Fruit fly (Drosophila melanogaster) whole organism, embryonic: ENCODE data around the gene Ocrl.

Experiments
- Blimp-1 ChIP-seq: fragments of 200-800 bp; sonication (Bioruptor generic); optimal IDR thresholded peaks from 3 replicates; lab custom pipeline; 2018; ENCODE audit warnings: missing biosample characterization, missing genetic modification characterization, mild to moderate bottlenecking, moderate library complexity, missing genetic modification reagents
- CG10959 ChIP-seq: fragments of 200-800 bp; sonication (Bioruptor generic); IDR thresholded peaks from 2 replicates; pipeline ENCODE4 v1.3.6; 2022; ENCODE audit warnings: missing biosample characterization, missing genetic modification characterization
- CG11696 ChIP-seq: fragments of 200-800 bp; sonication (Bioruptor generic); IDR thresholded peaks from 2 replicates; pipeline ENCODE4 v1.3.6; 2022; ENCODE audit warnings: missing biosample characterization, missing genetic modification characterization
- CG12236 ChIP-seq: fragments of 200-800 bp; sonication (Bioruptor generic); optimal IDR thresholded peaks from 2 replicates; lab custom pipeline; 2016; ENCODE audit warnings: missing biosample characterization, missing genetic modification characterization
- CG13123 ChIP-seq: fragments of 200-800 bp; sonication (Bioruptor generic); optimal IDR thresholded peaks from 2 replicates; lab custom pipeline; 2016; ENCODE audit warnings: missing biosample characterization, missing genetic modification characterization
- CG18262 ChIP-seq: fragments of 200-800 bp; optimal IDR thresholded peaks from 3 replicates; lab custom pipeline; 2019; ENCODE audit warnings: missing biosample characterization, mild to moderate bottlenecking, missing genetic modification characterization, moderate library complexity
- CG2199 ChIP-seq: fragments of 200-800 bp; sonication (Bioruptor generic); IDR thresholded peaks from 3 replicates; pipeline ENCODE4 v1.3.6; 2022; ENCODE audit warnings: missing biosample characterization, missing genetic modification characterization
- CG31224 ChIP-seq: fragments of 200-800 bp; sonication (Bioruptor generic); IDR thresholded peaks from 2 replicates; pipeline ENCODE4 v1.3.6; 2022; ENCODE audit warnings: missing biosample characterization, missing genetic modification characterization
- CG3163 ChIP-seq: fragments of 200-800 bp; sonication (Bioruptor generic); optimal IDR thresholded peaks from 3 replicates; lab custom pipeline; 2016; ENCODE audit warnings: missing biosample characterization, missing genetic modification characterization
- CG3995 ChIP-seq: fragments of 200-800 bp; sonication (Bioruptor generic); optimal IDR thresholded peaks from 3 replicates; lab custom pipeline; 2016; ENCODE audit warnings: missing biosample characterization, missing genetic modification characterization
- CG43689 ChIP-seq: fragments of 200-800 bp; sonication (Bioruptor generic); IDR thresholded peaks from 2 replicates; pipeline ENCODE4 v1.3.6; 2022; ENCODE audit warnings: missing biosample characterization, missing genetic modification characterization
- CG4820 ChIP-seq: fragments of 200-800 bp; sonication (Bioruptor generic); optimal IDR thresholded peaks from 3 replicates; lab custom pipeline; 2016; ENCODE audit warnings: missing biosample characterization, missing genetic modification characterization
- CG6272 ChIP-seq: fragments of 200-800 bp; sonication (Bioruptor generic); IDR thresholded peaks from 2 replicates; pipeline ENCODE4 v1.3.6; 2022; ENCODE audit warnings: missing biosample characterization, missing genetic modification characterization
- CG6683 ChIP-seq: fragments of 200-800 bp; sonication (Bioruptor generic); optimal IDR thresholded peaks from 2 replicates; lab custom pipeline; 2017; ENCODE audit warnings: missing biosample characterization, mild to moderate bottlenecking, missing genetic modification characterization, missing genetic modification reagents
- CG7556 ChIP-seq: fragments of 200-800 bp; sonication (Bioruptor generic); optimal IDR thresholded peaks from 2 replicates; lab custom pipeline; 2017; ENCODE audit warnings: missing biosample characterization, mild to moderate bottlenecking, missing genetic modification characterization
- CG8290 ChIP-seq, 3 experiments: fragments of 200-800 bp; sonication (Bioruptor generic); optimal IDR thresholded peaks; 2 replicates each; lab custom pipeline; 2016 to 2019; ENCODE audit warnings: missing biosample characterization in 3 of 3, missing genetic modification characterization in 3 of 3, mild to moderate bottlenecking in 2 of 3, moderate library complexity in 1 of 3
- CHES-1-like ChIP-seq: fragments of 200-800 bp; sonication (Bioruptor generic); optimal IDR thresholded peaks from 2 replicates; lab custom pipeline; 2016; ENCODE audit warnings: missing biosample characterization, missing genetic modification characterization
- Elba2 ChIP-seq: fragments of 200-800 bp; sonication (Bioruptor generic); optimal IDR thresholded peaks from 3 replicates; lab custom pipeline; 2016; ENCODE audit warnings: missing biosample characterization, missing genetic modification characterization
- Gug ChIP-seq: fragments of 200-800 bp; sonication (Bioruptor generic); IDR thresholded peaks from 4 replicates; pipeline ENCODE4 v1.3.6; 2022; ENCODE audit warnings: missing biosample characterization, missing genetic modification characterization
- HLH4C ChIP-seq: fragments of 200-800 bp; sonication (Bioruptor generic); IDR thresholded peaks from 3 replicates; pipeline ENCODE4 v1.3.6; 2022; ENCODE audit warnings: missing biosample characterization, missing genetic modification characterization; ENCODE audit not compliant: partially characterized antibody
- Hand ChIP-seq: fragments of 200-800 bp; sonication (Bioruptor generic); optimal IDR thresholded peaks from 2 replicates; lab custom pipeline; 2017; ENCODE audit warnings: mild to moderate bottlenecking, missing biosample characterization, missing genetic modification reagents, missing genetic modification characterization
- Lpt ChIP-seq: fragments of >200 bp; optimal IDR thresholded peaks from 2 replicates; lab custom pipeline; 2018; ENCODE audit warnings: missing biosample characterization, missing genetic modification characterization
- Meics ChIP-seq: fragments of 200-800 bp; sonication (Bioruptor generic); optimal IDR thresholded peaks from 2 replicates; lab custom pipeline; 2017; ENCODE audit warnings: missing biosample characterization, mild to moderate bottlenecking, missing genetic modification characterization
- NC2β ChIP-seq: fragments of 200-800 bp; sonication (Bioruptor generic); optimal IDR thresholded peaks from 2 replicates; lab custom pipeline; 2016; ENCODE audit warnings: missing biosample characterization, missing genetic modification characterization
- Opbp ChIP-seq: fragments of 200-800 bp; sonication (Bioruptor generic); IDR thresholded peaks from 3 replicates; pipeline ENCODE4 v1.3.6; 2022; ENCODE audit warnings: missing biosample characterization, missing genetic modification characterization; ENCODE audit not compliant: partially characterized antibody
- Sox100B ChIP-seq: fragments of 200-800 bp; sonication (Bioruptor generic); optimal IDR thresholded peaks from 3 replicates; lab custom pipeline; 2018; ENCODE audit warnings: missing biosample characterization, mild to moderate bottlenecking, missing genetic modification characterization
- Stat92E ChIP-seq, 3 experiments: fragments of >200 bp in 2 of 3; fragments of 200-800 bp in 1 of 3; sonication (Bioruptor generic) in 1 of 3; optimal IDR thresholded peaks; 2 replicates each; lab custom pipeline; 2017 to 2019; ENCODE audit warnings: missing biosample characterization in 3 of 3, missing genetic modification characterization in 3 of 3, mild to moderate bottlenecking in 1 of 3, moderate library complexity in 1 of 3
- ac ChIP-seq: fragments of 200-800 bp; sonication (Bioruptor generic); optimal IDR thresholded peaks from 3 replicates; lab custom pipeline; 2017; ENCODE audit warnings: missing biosample characterization, mild to moderate bottlenecking, missing genetic modification characterization
- bowl ChIP-seq: fragments of 200-800 bp; sonication (Bioruptor generic); IDR thresholded peaks from 2 replicates; pipeline ENCODE4 v1.3.6; 2022; ENCODE audit warnings: missing biosample characterization, missing genetic modification characterization
- cg ChIP-seq: fragments of 200-800 bp; sonication (Bioruptor generic); optimal IDR thresholded peaks from 3 replicates; lab custom pipeline; 2019; ENCODE audit warnings: missing biosample characterization, mild to moderate bottlenecking, missing genetic modification characterization, moderate library complexity
- ci ChIP-seq: fragments of 200-800 bp; sonication (Bioruptor generic); IDR thresholded peaks from 3 replicates; pipeline ENCODE4 v1.3.6; 2022; ENCODE audit warnings: missing biosample characterization, missing genetic modification characterization
- ftz-f1 ChIP-seq: fragments of 200-800 bp; sonication (Bioruptor generic); optimal IDR thresholded peaks from 2 replicates; lab custom pipeline; 2016; ENCODE audit warnings: missing biosample characterization, missing genetic modification characterization
- hkb ChIP-seq, 2 experiments: fragments of 200-800 bp in 1 of 2; fragments of >200 bp in 1 of 2; sonication (Bioruptor generic) in 1 of 2; IDR thresholded peaks in 1 of 2; optimal IDR thresholded peaks in 1 of 2; 2 replicates each; pipeline versions ENCODE4 v1.3.6 to Lab custom; 2017 to 2022; ENCODE audit warnings: missing biosample characterization in 1 of 2, missing genetic modification characterization in 1 of 2
- kni ChIP-seq: fragments of 200-800 bp; sonication (Bioruptor generic); optimal IDR thresholded peaks from 3 replicates; lab custom pipeline; 2017; ENCODE audit warnings: mild to moderate bottlenecking, missing biosample characterization, missing genetic modification reagents, missing genetic modification characterization
- knrl ChIP-seq: fragments of 200-800 bp; sonication (Bioruptor generic); IDR thresholded peaks from 3 replicates; pipeline ENCODE4 v1.3.6; 2022; ENCODE audit warnings: missing biosample characterization, missing genetic modification characterization; ENCODE audit not compliant: partially characterized antibody
- onecut ChIP-seq: fragments of 200-800 bp; sonication (Bioruptor generic); IDR thresholded peaks from 2 replicates; pipeline ENCODE4 v1.3.6; 2022; ENCODE audit warnings: missing biosample characterization, missing genetic modification characterization
- pfk ChIP-seq: fragments of 200-800 bp; sonication (Bioruptor generic); optimal IDR thresholded peaks from 2 replicates; lab custom pipeline; 2018; ENCODE audit warnings: missing biosample characterization, mild to moderate bottlenecking, missing genetic modification characterization, moderate library complexity
- pita ChIP-seq: fragments of 200-800 bp; sonication (Bioruptor generic); optimal IDR thresholded peaks from 2 replicates; lab custom pipeline; 2017; ENCODE audit warnings: missing biosample characterization, mild to moderate bottlenecking, missing genetic modification characterization
- prd ChIP-seq, 3 experiments: fragments of >200 bp in 2 of 3; fragments of 200-800 bp in 1 of 3; sonication (Bioruptor generic) in 1 of 3; optimal IDR thresholded peaks in 2 of 3; IDR thresholded peaks in 1 of 3; 2 replicates in 2 of 3; 3 replicates in 1 of 3; pipeline versions ENCODE4 v1.3.6 to Lab custom; 2017 to 2022; ENCODE audit warnings: missing biosample characterization in 1 of 3, missing genetic modification characterization in 1 of 3
- ro ChIP-seq: fragments of 200-800 bp; sonication (Bioruptor generic); IDR thresholded peaks from 2 replicates; pipeline ENCODE4 v1.3.6; 2022; ENCODE audit warnings: missing biosample characterization, missing genetic modification characterization
- run ChIP-seq: fragments of 200-800 bp; sonication (Bioruptor generic); optimal IDR thresholded peaks from 3 replicates; lab custom pipeline; 2018; ENCODE audit warnings: missing biosample characterization, mild to moderate bottlenecking, missing genetic modification characterization
- salm ChIP-seq: fragments of 200-800 bp; sonication (Bioruptor generic); optimal IDR thresholded peaks from 2 replicates; lab custom pipeline; 2018; ENCODE audit warnings: missing biosample characterization, mild to moderate bottlenecking, missing genetic modification characterization
- sisA ChIP-seq: fragments of 200-800 bp; sonication (Bioruptor generic); IDR thresholded peaks from 2 replicates; pipeline ENCODE4 v1.3.6; 2022; ENCODE audit warnings: missing biosample characterization, missing genetic modification characterization
- tll ChIP-seq, 2 experiments: fragments of 200-800 bp in 1 of 2; fragments of >200 bp in 1 of 2; sonication (Bioruptor generic) in 1 of 2; optimal IDR thresholded peaks; 2 replicates each; lab custom pipeline; 2017 to 2019; ENCODE audit warnings: missing biosample characterization in 2 of 2, missing genetic modification characterization in 2 of 2, mild to moderate bottlenecking in 1 of 2, moderate library complexity in 1 of 2
- trh ChIP-seq: fragments of 200-800 bp; sonication (Bioruptor generic); optimal IDR thresholded peaks from 2 replicates; lab custom pipeline; 2016; ENCODE audit warnings: missing biosample characterization, missing genetic modification characterization
- tup ChIP-seq: fragments of 200-800 bp; sonication (Bioruptor generic); optimal IDR thresholded peaks from 2 replicates; lab custom pipeline; 2016; ENCODE audit warnings: missing biosample characterization, mild to moderate bottlenecking, missing genetic modification characterization, moderate library complexity
- tx ChIP-seq: fragments of 200-800 bp; sonication (Bioruptor generic); optimal IDR thresholded peaks from 2 replicates; lab custom pipeline; 2016; ENCODE audit warnings: missing biosample characterization, missing genetic modification characterization

Gene Ocrl

dm6 chrX:1947178-1947872, 24.5 kb downstream of the Ocrl start (continued):
- peak; percentile 94 for TF ChIP-seq sisA (GFP tag; lab: Robert Waterston, UW)
- peak; percentile 90 for TF ChIP-seq tx
- TF ChIP-seq knrl (GFP tag; lab: Robert Waterston, UW), result no peak
- peak; percentile 96 for TF ChIP-seq salm (tag; lab: Kevin White, UChicago)
- peak in 1 of 2 experiments; percentile 71 for TF ChIP-seq tll (GFP tag; optimal IDR thresholded peaks at IDR 0.05; lab: Kevin White, UChicago)
- peak; percentile 97 for TF ChIP-seq CG7556 (GFP tag; lab: Kevin White, UChicago)
- TF ChIP-seq run, result peak; percentile 94
- peak in 1 of 3 experiments; percentile 96 for TF ChIP-seq Stat92E (GFP tag; optimal IDR thresholded peaks at IDR 0.05; lab: Kevin White, UChicago)
- TF ChIP-seq pita (GFP tag; lab: Kevin White, UChicago), result no peak
- peak; percentile 81; the same call in 1 of the 2 replicates for TF ChIP-seq ro (GFP tag; lab: Robert Waterston, UW)
- TF ChIP-seq onecut (GFP tag; lab: Robert Waterston, UW), result peak; percentile 93
- TF ChIP-seq tup (GFP tag; lab: Kevin White, UChicago), result peak; percentile 89
- peak; percentile 99 for TF ChIP-seq CG18262
- peak; percentile 95 for TF ChIP-seq kni (GFP tag; lab: Kevin White, UChicago)
- peak; percentile 94 for TF ChIP-seq CG8290 (GFP tag; optimal IDR thresholded peaks at IDR 0.05; lab: Kevin White, UChicago)
- peak; percentile 94 to 96 for TF ChIP-seq CG8290 (tag; optimal IDR thresholded peaks at IDR 0.05; lab: Kevin White, UChicago)
- peak; percentile 84 for TF ChIP-seq CG6683 (GFP tag; lab: Kevin White, UChicago)
- peak; percentile 97 for TF ChIP-seq NC2β (GFP tag; lab: Kevin White, UChicago)
- TF ChIP-seq CG12236 (GFP tag; lab: Kevin White, UChicago), result peak; percentile 96
- TF ChIP-seq cg (GFP tag; lab: Kevin White, UChicago), result peak; percentile 82
- no peak for TF ChIP-seq Opbp (GFP tag; lab: Robert Waterston, UW)
- TF ChIP-seq CG3995 (GFP tag; lab: Kevin White, UChicago), result peak; percentile 15
- TF ChIP-seq trh (GFP tag; lab: Kevin White, UChicago), result peak; percentile 90
- TF ChIP-seq hkb (optimal IDR thresholded peaks at IDR 0.05; lab: Kevin White, UChicago), result no peak
- peak; percentile 97 for TF ChIP-seq hkb (GFP tag; IDR thresholded peaks at IDR 0.05; lab: Robert Waterston, UW)
- peak; percentile 97 for TF ChIP-seq Sox100B (GFP tag; lab: Kevin White, UChicago)
- no peak for TF ChIP-seq CG3163 (GFP tag; lab: Kevin White, UChicago)
- TF ChIP-seq CG11696 (GFP tag; lab: Robert Waterston, UW), result peak; percentile 85
- TF ChIP-seq ftz-f1 (GFP tag; lab: Kevin White, UChicago), result peak; percentile 19
- TF ChIP-seq HLH4C, result no peak
- TF ChIP-seq Hand, result peak; percentile 79
- peak; percentile 99 for TF ChIP-seq ci (GFP tag; lab: Robert Waterston, UW)
- peak; percentile 92 for TF ChIP-seq bowl (GFP tag; lab: Robert Waterston, UW)
- peak; percentile 98 for TF ChIP-seq Blimp-1 (GFP tag; lab: Kevin White, UChicago)
- TF ChIP-seq CG43689, result peak; percentile 87
- peak; percentile 75 for TF ChIP-seq CG31224
- peak; percentile 84 for TF ChIP-seq CG13123 (GFP tag; lab: Kevin White, UChicago)
- TF ChIP-seq Lpt (GFP tag; lab: Kevin White, UChicago), result no peak
- TF ChIP-seq CG2199 (GFP tag; lab: Robert Waterston, UW), result peak; percentile 99
- peak; percentile 90 for TF ChIP-seq CG6272 (GFP tag; lab: Robert Waterston, UW)
- TF ChIP-seq CHES-1-like, result peak; percentile 91
- TF ChIP-seq Meics (GFP tag; lab: Kevin White, UChicago), result peak; percentile 84
- TF ChIP-seq prd (optimal IDR thresholded peaks at IDR 0.05; lab: Kevin White, UChicago), result no peak
- TF ChIP-seq prd (GFP tag; IDR thresholded peaks at IDR 0.05; lab: Robert Waterston, UW), result peak; percentile 98
- TF ChIP-seq Gug (GFP tag; lab: Robert Waterston, UW), result peak; percentile 89
- peak; percentile 95 for TF ChIP-seq ac (GFP tag; lab: Kevin White, UChicago)
- TF ChIP-seq CG10959 (GFP tag; lab: Robert Waterston, UW), result peak; percentile 97
- TF ChIP-seq Elba2, result peak; percentile 64
- TF ChIP-seq pfk (GFP tag; lab: Kevin White, UChicago), result no peak
- TF ChIP-seq CG4820 (GFP tag; lab: Kevin White, UChicago), result peak; percentile 96
